Worm (Caenorhabditis elegans) whole organism, L4/young adult: Measurements from ENCODE around the gene F49H6.5.

ENCODE experiments used
- W03F9.2 ChIP-seq: fragments of 150-350 bp; optimal IDR thresholded peaks from 2 replicates; lab custom pipeline; 2014; ENCODE audit warnings: missing biosample characterization, missing genetic modification characterization
- dao-5 ChIP-seq: sonication (generic microtip); optimal IDR thresholded peaks from 2 replicates; lab custom pipeline; 2016; ENCODE audit warnings: missing genotype, missing genetic modification characterization, moderate library complexity, missing compliant biosample characterization
- him-1 ChIP-seq: sonication (generic microtip); optimal IDR thresholded peaks from 2 replicates; lab custom pipeline; 2016; ENCODE audit warnings: missing genotype, missing genetic modification reagents, missing genetic modification characterization, missing compliant biosample characterization

F49H6.5 gene

DNA sequence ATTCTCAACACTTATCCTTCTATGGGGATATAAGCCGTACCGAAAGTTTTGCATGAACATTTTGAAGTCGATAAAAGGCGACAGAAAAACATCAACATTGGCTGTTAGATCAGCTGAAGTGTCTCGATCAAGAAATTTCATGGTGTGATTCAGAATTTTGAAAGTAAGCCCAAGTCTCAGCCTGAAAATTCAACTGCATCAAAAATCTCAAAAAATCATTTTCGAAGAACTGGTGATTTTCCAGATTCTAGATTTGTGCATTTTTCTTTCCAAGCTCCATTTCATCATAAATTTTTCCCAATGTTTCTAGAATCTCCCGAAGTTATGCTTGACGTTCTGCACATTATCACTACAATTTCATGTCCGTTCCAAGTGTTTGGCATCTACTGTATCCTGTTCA lies 41.6 kb downstream of the F49H6.5 start, which contains the start of gene srh-255:
TSS of gene srh-255 (plus strand) at position 301 of the 400 bp plus-strand sequence.
- TF ChIP-seq W03F9.2 (tag; lab: Kevin White, UChicago) (no peak), him-1 (tag; lab: Kevin White, UChicago) (no peak), dao-5 (tag; lab: Kevin White, UChicago) (no peak)

ce11 chrV:17066634-17067033 lies 43.6 kb downstream of the F49H6.5 start:
- TF ChIP-seq W03F9.2 (tag; lab: Kevin White, UChicago) (no peak), dao-5 (tag; lab: Kevin White, UChicago) (no peak), him-1 (tag; lab: Kevin White, UChicago) (no peak)

ce11 chrV:17068839-17069238 lies 45.8 kb downstream of the F49H6.5 start, which contains the start of gene T05E12.8:
TSS of gene T05E12.8 (plus strand) at chrV:17069139.
- TF ChIP-seq him-1 (tag; lab: Kevin White, UChicago): no peak
- TF ChIP-seq W03F9.2 (tag; lab: Kevin White, UChicago): no peak
- no peak for TF ChIP-seq dao-5 (tag; lab: Kevin White, UChicago)

DNA sequence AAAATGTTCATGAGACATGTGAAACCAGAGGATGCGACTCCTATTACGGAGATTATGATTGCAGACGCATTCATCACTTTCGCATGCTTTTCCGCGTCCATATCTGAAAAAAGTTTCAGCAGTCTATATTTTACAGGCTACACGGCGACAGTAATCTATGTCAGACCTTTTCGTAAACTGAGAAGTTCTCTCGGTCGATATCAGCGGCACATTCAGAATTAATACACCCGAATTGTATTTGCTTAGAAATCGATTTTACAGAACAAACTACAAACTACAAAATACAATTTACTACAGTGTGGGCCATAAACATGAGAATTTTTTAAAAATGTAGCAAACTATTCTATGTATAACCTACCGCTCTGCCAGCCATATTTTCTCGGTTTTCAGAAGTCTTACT lies 48.5 kb downstream of the F49H6.5 start, which contains the start of gene srbc-14:
TSS of gene srbc-14 (minus strand) at position 101 of the 400 bp plus-strand sequence.
- TF ChIP-seq him-1 (tag; lab: Kevin White, UChicago) (no peak), dao-5 (tag; lab: Kevin White, UChicago) (no peak), W03F9.2 (tag; lab: Kevin White, UChicago) (no peak)
